Fruit fly (Drosophila melanogaster) whole organism, embryonic: Measurements from ENCODE around the gene Arl8.

Experiments used
- B-H2 ChIP-seq: fragments of 200-800 bp; sonication (Bioruptor generic); optimal IDR thresholded peaks from 2 replicates; lab custom pipeline; 2018; ENCODE audit warnings: missing biosample characterization, mild to moderate bottlenecking, missing genetic modification characterization
- CG10209 ChIP-seq: fragments of 200-800 bp; sonication (Bioruptor generic); optimal IDR thresholded peaks from 3 replicates; lab custom pipeline; 2017; ENCODE audit warnings: missing biosample characterization, mild to moderate bottlenecking, missing genetic modification characterization, missing genetic modification reagents
- CG11093 ChIP-seq: fragments of 200-800 bp; sonication (Bioruptor generic); IDR thresholded peaks from 3 replicates; pipeline ENCODE4 v1.3.6; 2022; ENCODE audit warnings: missing biosample characterization, missing genetic modification characterization
- CG11560 ChIP-seq: fragments of 200-800 bp; sonication (Bioruptor generic); IDR thresholded peaks from 3 replicates; pipeline ENCODE4 v1.3.6; 2022; ENCODE audit warnings: missing biosample characterization, missing genetic modification characterization
- CG12104 ChIP-seq: fragments of 200-800 bp; sonication (Bioruptor generic); optimal IDR thresholded peaks from 3 replicates; lab custom pipeline; 2016; ENCODE audit warnings: missing biosample characterization, missing genetic modification characterization
- CG12219 ChIP-seq: fragments of 200-800 bp; sonication (Bioruptor generic); optimal IDR thresholded peaks from 3 replicates; lab custom pipeline; 2018; ENCODE audit warnings: missing biosample characterization, mild to moderate bottlenecking, missing genetic modification characterization
- CG13624 ChIP-seq: fragments of 200-800 bp; sonication (Bioruptor generic); optimal IDR thresholded peaks from 2 replicates; lab custom pipeline; 2016; ENCODE audit warnings: missing biosample characterization, missing genetic modification characterization
- CG14965 ChIP-seq: fragments of 200-800 bp; sonication (Bioruptor generic); optimal IDR thresholded peaks from 2 replicates; lab custom pipeline; 2016; ENCODE audit warnings: missing biosample characterization, missing genetic modification characterization, borderline replicate concordance
- CG15073 ChIP-seq: fragments of 200-800 bp; sonication (Bioruptor generic); optimal IDR thresholded peaks from 2 replicates; lab custom pipeline; 2016; ENCODE audit warnings: missing biosample characterization, missing genetic modification characterization
- CG15479 ChIP-seq: fragments of 200-800 bp; sonication (Bioruptor generic); optimal IDR thresholded peaks from 3 replicates; lab custom pipeline; 2019; ENCODE audit warnings: missing biosample characterization, mild to moderate bottlenecking, missing genetic modification characterization, moderate library complexity
- CG2678 ChIP-seq: fragments of 200-800 bp; sonication (Bioruptor generic); optimal IDR thresholded peaks from 3 replicates; lab custom pipeline; 2019; ENCODE audit warnings: missing biosample characterization, mild to moderate bottlenecking, missing genetic modification characterization, moderate library complexity
- CG2712 ChIP-seq: fragments of 200-800 bp; optimal IDR thresholded peaks from 3 replicates; lab custom pipeline; 2019; ENCODE audit warnings: missing biosample characterization, mild to moderate bottlenecking, missing genetic modification characterization, moderate library complexity
- CG30403 ChIP-seq: fragments of 200-800 bp; sonication (Bioruptor generic); optimal IDR thresholded peaks from 3 replicates; lab custom pipeline; 2016; ENCODE audit warnings: missing biosample characterization, missing genetic modification characterization
- CG30431 ChIP-seq: fragments of 200-800 bp; sonication (Bioruptor generic); optimal IDR thresholded peaks from 2 replicates; lab custom pipeline; 2017; ENCODE audit warnings: missing biosample characterization, missing genetic modification characterization
- CG4328 ChIP-seq: fragments of 200-800 bp; sonication (Bioruptor generic); optimal IDR thresholded peaks from 3 replicates; lab custom pipeline; 2017; ENCODE audit warnings: missing biosample characterization, missing genetic modification reagents, missing genetic modification characterization
- CG4617 ChIP-seq: fragments of 200-800 bp; sonication (Bioruptor generic); optimal IDR thresholded peaks from 3 replicates; lab custom pipeline; 2016; ENCODE audit warnings: missing biosample characterization, missing genetic modification characterization, borderline replicate concordance
- CG6654 ChIP-seq: fragments of 200-800 bp; sonication (Bioruptor generic); optimal IDR thresholded peaks from 2 replicates; lab custom pipeline; 2017; ENCODE audit warnings: missing biosample characterization, mild to moderate bottlenecking, missing genetic modification characterization
- CG6765 ChIP-seq: fragments of 200-800 bp; sonication (Bioruptor generic); optimal IDR thresholded peaks from 3 replicates; lab custom pipeline; 2017; ENCODE audit warnings: missing biosample characterization, mild to moderate bottlenecking, missing genetic modification characterization
- CG7963 ChIP-seq: fragments of 200-800 bp; sonication (Bioruptor generic); IDR thresholded peaks from 3 replicates; pipeline ENCODE4 v1.3.6; 2022; ENCODE audit warnings: missing biosample characterization, missing genetic modification characterization; ENCODE audit not compliant: partially characterized antibody
- CG8089 ChIP-seq: fragments of 200-800 bp; sonication (Bioruptor generic); optimal IDR thresholded peaks from 3 replicates; lab custom pipeline; 2016; ENCODE audit warnings: missing biosample characterization, missing genetic modification characterization
- CG8281 ChIP-seq: fragments of 200-800 bp; sonication (Bioruptor generic); optimal IDR thresholded peaks from 2 replicates; lab custom pipeline; 2018; ENCODE audit warnings: missing biosample characterization, mild to moderate bottlenecking, missing genetic modification characterization, moderate library complexity
- CrebB ChIP-seq: fragments of 200-800 bp; sonication (Bioruptor generic); optimal IDR thresholded peaks from 3 replicates; lab custom pipeline; 2018; ENCODE audit warnings: missing biosample characterization, mild to moderate bottlenecking, missing genetic modification characterization
- D19B ChIP-seq: fragments of 200-800 bp; sonication (Bioruptor generic); optimal IDR thresholded peaks from 2 replicates; lab custom pipeline; 2017; ENCODE audit warnings: missing biosample characterization, mild to moderate bottlenecking, missing genetic modification characterization
- Dip2 ChIP-seq: fragments of 200-800 bp; sonication (Bioruptor generic); IDR thresholded peaks from 2 replicates; pipeline ENCODE4 v1.3.6; 2022; ENCODE audit warnings: missing biosample characterization, missing genetic modification characterization
- HmgD ChIP-seq: fragments of 200-800 bp; sonication (Bioruptor generic); optimal IDR thresholded peaks from 3 replicates; lab custom pipeline; 2016; ENCODE audit warnings: missing biosample characterization, missing genetic modification characterization
- Lhr ChIP-seq: fragments of 200-800 bp; sonication (Bioruptor generic); optimal IDR thresholded peaks from 3 replicates; lab custom pipeline; 2017; ENCODE audit warnings: mild to moderate bottlenecking, missing biosample characterization, missing genetic modification reagents, missing genetic modification characterization
- Mes4 ChIP-seq: fragments of 200-800 bp; sonication (Bioruptor generic); optimal IDR thresholded peaks from 2 replicates; lab custom pipeline; 2016; ENCODE audit warnings: missing biosample characterization, missing genetic modification characterization
- Nf-YB ChIP-seq: fragments of 200-800 bp; sonication (Bioruptor generic); optimal IDR thresholded peaks from 3 replicates; lab custom pipeline; 2019; ENCODE audit warnings: missing biosample characterization, mild to moderate bottlenecking, missing genetic modification characterization, moderate library complexity
- PHDP ChIP-seq: fragments of 200-800 bp; sonication (Bioruptor generic); optimal IDR thresholded peaks from 3 replicates; lab custom pipeline; 2018; ENCODE audit warnings: missing biosample characterization, mild to moderate bottlenecking, missing genetic modification characterization, moderate library complexity
- Six4 ChIP-seq: fragments of 200-800 bp; sonication (Bioruptor generic); optimal IDR thresholded peaks from 2 replicates; lab custom pipeline; 2016; ENCODE audit warnings: missing biosample characterization, missing genetic modification characterization
- Sry-β ChIP-seq: fragments of 200-800 bp; sonication (Bioruptor generic); optimal IDR thresholded peaks from 2 replicates; lab custom pipeline; 2018; ENCODE audit warnings: missing biosample characterization, mild to moderate bottlenecking, missing genetic modification characterization, moderate library complexity
- crol ChIP-seq: fragments of 200-800 bp; sonication (Bioruptor generic); IDR thresholded peaks from 2 replicates; pipeline ENCODE4 v1.3.6; 2022; ENCODE audit warnings: missing biosample characterization, missing genetic modification characterization
- fu2 ChIP-seq: fragments of 200-800 bp; sonication (Bioruptor generic); optimal IDR thresholded peaks from 2 replicates; lab custom pipeline; 2016; ENCODE audit warnings: missing biosample characterization, missing genetic modification characterization
- gro ChIP-seq: fragments of 200-800 bp; sonication (Bioruptor generic); optimal IDR thresholded peaks from 2 replicates; lab custom pipeline; 2016; ENCODE audit warnings: missing biosample characterization, missing genetic modification characterization
- kay ChIP-seq: fragments of 200-800 bp; sonication (Bioruptor generic); optimal IDR thresholded peaks from 2 replicates; lab custom pipeline; 2016; ENCODE audit warnings: missing biosample characterization, missing genetic modification characterization
- nmo ChIP-seq: fragments of 200-800 bp; sonication (Bioruptor generic); optimal IDR thresholded peaks from 2 replicates; lab custom pipeline; 2018; ENCODE audit warnings: missing biosample characterization, mild to moderate bottlenecking, missing genetic modification characterization, moderate library complexity
- oc ChIP-seq: fragments of 200-800 bp; sonication (Bioruptor generic); optimal IDR thresholded peaks from 2 replicates; lab custom pipeline; 2018; ENCODE audit warnings: missing biosample characterization, mild to moderate bottlenecking, missing genetic modification characterization, moderate library complexity
- odd ChIP-seq: fragments of 200-800 bp; sonication (Bioruptor generic); optimal IDR thresholded peaks from 2 replicates; lab custom pipeline; 2017; ENCODE audit warnings: missing biosample characterization, mild to moderate bottlenecking, missing genetic modification characterization
- pho ChIP-seq: fragments of 200-800 bp; sonication (Bioruptor generic); optimal IDR thresholded peaks from 2 replicates; lab custom pipeline; 2016; ENCODE audit warnings: missing biosample characterization, missing genetic modification characterization
- row ChIP-seq: fragments of 200-800 bp; sonication (Bioruptor generic); IDR thresholded peaks from 3 replicates; pipeline ENCODE4 v1.3.6; 2022; ENCODE audit warnings: missing biosample characterization, missing genetic modification characterization
- sc ChIP-seq, 3 experiments: fragments of >200 bp in 2 of 3; fragments of 200-800 bp in 1 of 3; sonication (Bioruptor generic) in 1 of 3; optimal IDR thresholded peaks; 2 replicates in 2 of 3; 3 replicates in 1 of 3; lab custom pipeline; 2017; ENCODE audit warnings: mild to moderate bottlenecking in 1 of 3, missing biosample characterization in 1 of 3, missing genetic modification characterization in 1 of 3, missing genetic modification reagents in 1 of 3
- sna ChIP-seq: fragments of 200-800 bp; sonication (Bioruptor generic); IDR thresholded peaks from 2 replicates; pipeline ENCODE4 v1.3.6; 2022; ENCODE audit warnings: missing biosample characterization, missing genetic modification characterization; ENCODE audit not compliant: partially characterized antibody
- sr ChIP-seq: fragments of 200-800 bp; sonication (Bioruptor generic); IDR thresholded peaks from 3 replicates; pipeline ENCODE4 v1.3.6; 2022; ENCODE audit warnings: missing biosample characterization, missing genetic modification characterization
- stwl ChIP-seq: fragments of 200-800 bp; sonication (Bioruptor generic); optimal IDR thresholded peaks from 3 replicates; lab custom pipeline; 2018; ENCODE audit warnings: missing biosample characterization, mild to moderate bottlenecking, missing genetic modification characterization, moderate library complexity
- tll ChIP-seq, 2 experiments: fragments of 200-800 bp in 1 of 2; fragments of >200 bp in 1 of 2; sonication (Bioruptor generic) in 1 of 2; optimal IDR thresholded peaks; 2 replicates each; lab custom pipeline; 2017 to 2019; ENCODE audit warnings: missing biosample characterization in 2 of 2, missing genetic modification characterization in 2 of 2, mild to moderate bottlenecking in 1 of 2, moderate library complexity in 1 of 2
- trh ChIP-seq: fragments of 200-800 bp; sonication (Bioruptor generic); optimal IDR thresholded peaks from 2 replicates; lab custom pipeline; 2016; ENCODE audit warnings: missing biosample characterization, missing genetic modification characterization
- ttk ChIP-seq: fragments of 200-800 bp; sonication (Bioruptor generic); IDR thresholded peaks from 2 replicates; pipeline ENCODE4 v2.1.2; 2022; ENCODE audit warnings: missing biosample characterization, missing genetic modification characterization

Arl8 gene

DNA sequence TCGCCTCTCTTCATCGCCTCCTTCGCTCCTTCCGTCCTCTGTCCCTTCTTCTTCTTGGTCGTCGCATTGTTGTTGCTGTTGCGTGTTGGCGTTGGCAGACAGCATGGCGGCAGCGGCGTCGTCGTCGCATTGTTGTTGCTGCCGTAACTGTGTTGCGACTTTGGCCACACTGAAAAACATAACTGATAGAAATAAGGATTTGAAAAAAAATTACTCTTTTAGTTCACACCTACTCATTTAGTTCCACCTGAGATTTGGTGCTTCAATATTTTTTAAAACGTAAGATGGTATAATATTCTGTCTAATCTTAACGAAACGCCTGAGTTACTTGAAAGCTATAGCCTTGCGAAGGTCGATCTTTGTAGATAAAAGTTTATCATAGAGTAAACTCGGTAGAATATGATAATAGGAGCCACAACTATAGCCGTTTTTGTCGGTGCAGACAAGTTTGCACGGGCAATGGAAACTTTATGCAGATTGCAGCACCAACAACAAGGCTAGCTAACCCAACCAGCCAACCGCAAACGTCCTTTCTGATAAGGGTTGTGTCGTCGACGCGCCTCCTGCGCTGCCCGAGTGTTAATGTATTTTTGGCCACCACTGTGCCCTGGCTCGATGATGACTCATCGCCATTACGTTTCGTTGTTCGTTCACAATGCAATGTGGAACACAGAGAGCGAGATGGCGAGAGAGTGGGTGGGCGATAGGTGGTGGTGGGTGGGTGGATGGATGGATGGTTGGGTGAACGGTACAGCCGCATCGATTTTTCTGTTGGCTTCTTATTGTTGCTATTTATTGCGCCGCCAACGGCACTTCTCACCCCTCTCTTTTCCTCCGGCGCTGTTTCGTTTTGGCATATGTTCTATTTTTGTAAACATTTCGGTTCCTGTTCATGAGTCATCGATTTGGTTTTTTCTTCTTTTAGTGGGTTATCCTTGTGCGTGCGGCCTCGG, 13.2 kb upstream of the Arl8 start (continued):
- TF ChIP-seq CG13624 = peak; percentile 77
- TF ChIP-seq stwl = peak; percentile 86
- peak; percentile 13 for TF ChIP-seq CG6654 (GFP tag; lab: Kevin White, UChicago)
- TF ChIP-seq D19B (GFP tag; lab: Kevin White, UChicago) = peak; percentile 60
- TF ChIP-seq Mes4 = peak; percentile 79
- peak; percentile 42 for TF ChIP-seq CG8089 (GFP tag; lab: Kevin White, UChicago)
- peak; percentile 73 for TF ChIP-seq row (GFP tag; lab: Robert Waterston, UW)
- peak; percentile 21 for TF ChIP-seq CG4328
- TF ChIP-seq sna = no peak
- TF ChIP-seq CG8281 (tag; lab: Kevin White, UChicago) = peak; percentile 35
- TF ChIP-seq CG7963 = no peak
- TF ChIP-seq CG2712 (tag; lab: Kevin White, UChicago) = peak; percentile 99
- TF ChIP-seq PHDP (tag; lab: Kevin White, UChicago) = peak; percentile 80
- TF ChIP-seq CG14965 (GFP tag; lab: Kevin White, UChicago) = peak; percentile 60
- TF ChIP-seq CG15073 (GFP tag; lab: Kevin White, UChicago) = peak; percentile 97
- TF ChIP-seq pho (GFP tag; lab: Kevin White, UChicago) = peak; percentile 85
- peak; percentile 82 for TF ChIP-seq CG15479 (GFP tag; lab: Kevin White, UChicago)
- TF ChIP-seq CG12104 (GFP tag; lab: Kevin White, UChicago) = peak; percentile 60
- no peak for TF ChIP-seq HmgD (GFP tag; lab: Kevin White, UChicago)
- TF ChIP-seq Six4 (GFP tag; lab: Kevin White, UChicago) = peak; percentile 37
- peak; percentile 89 for TF ChIP-seq nmo
- TF ChIP-seq CG12219 (GFP tag; lab: Kevin White, UChicago) = peak; percentile 80
- TF ChIP-seq CrebB (tag; lab: Kevin White, UChicago) = peak; percentile 44
- TF ChIP-seq kay (GFP tag; lab: Kevin White, UChicago) = peak; percentile 96
- TF ChIP-seq CG30403 = peak; percentile 89
- TF ChIP-seq Dip2 (GFP tag; lab: Robert Waterston, UW) = no peak
- peak; percentile 73 for TF ChIP-seq Nf-YB (GFP tag; lab: Kevin White, UChicago)
- peak; percentile 61 for TF ChIP-seq CG6765 (GFP tag; lab: Kevin White, UChicago)
- peak; percentile 84 for TF ChIP-seq fu2 (GFP tag; lab: Kevin White, UChicago)
- peak; percentile 22 for TF ChIP-seq oc
- TF ChIP-seq CG11560 (tag; lab: Robert Waterston, UW) = 0 out of 3 replicates have a peak, but pooled peaks have one; percentile 27
- peak; percentile 35; the same call in 1 of the 2 replicates for TF ChIP-seq ttk
- peak; percentile 59 for TF ChIP-seq trh
- peak; percentile 8 for TF ChIP-seq gro (GFP tag; lab: Kevin White, UChicago)
- peak; percentile 75 for TF ChIP-seq crol (GFP tag; lab: Robert Waterston, UW)
- peak; percentile 39 for TF ChIP-seq Sry-β
- TF ChIP-seq B-H2 = no peak
- TF ChIP-seq odd (GFP tag; lab: Kevin White, UChicago) = peak; percentile 77
- TF ChIP-seq CG10209 (GFP tag; lab: Kevin White, UChicago) = peak; percentile 86
- TF ChIP-seq Lhr (GFP tag; lab: Kevin White, UChicago) = peak; percentile 69
- peak; percentile 75 for TF ChIP-seq CG30431 (GFP tag; lab: Kevin White, UChicago)
- TF ChIP-seq sc (optimal IDR thresholded peaks at IDR 0.05; lab: Kevin White, UChicago) = no peak
- TF ChIP-seq sc (GFP tag; optimal IDR thresholded peaks at IDR 0.05; lab: Kevin White, UChicago) = peak; percentile 72
- no peak for TF ChIP-seq CG11093 (GFP tag; lab: Robert Waterston, UW)
- TF ChIP-seq CG2678 (tag; lab: Kevin White, UChicago) = peak; percentile 89
- no peak for TF ChIP-seq tll (GFP tag; optimal IDR thresholded peaks at IDR 0.05; lab: Kevin White, UChicago)
- TF ChIP-seq CG4617 = peak; percentile 32
- peak; percentile 99 for TF ChIP-seq sr (GFP tag; lab: Robert Waterston, UW)
